Worm (Caenorhabditis elegans) whole organism, L2 larva: Measurements from ENCODE around the gene nep-5.
A peak's percentile ranks its signal among the peaks of the same experiment; 100 is the strongest.

ENCODE experiments used
- C34F6.9 ChIP-seq: fragments of 150-350 bp; optimal IDR thresholded peaks from 2 replicates; lab custom pipeline; 2014; ENCODE audit warnings: missing biosample characterization, missing genetic modification characterization
- Y55F3AM.14 ChIP-seq: fragments of 200-800 bp; sonication (Bioruptor generic); optimal IDR thresholded peaks from 2 replicates; lab custom pipeline; 2018; ENCODE audit warnings: mild to moderate bottlenecking, missing genetic modification characterization, missing compliant biosample characterization
- ZK546.5 ChIP-seq: sonication (generic microtip); optimal IDR thresholded peaks from 2 replicates; lab custom pipeline; 2017; ENCODE audit warnings: missing biosample characterization, missing genetic modification characterization
- alr-1 ChIP-seq: fragments of 150-350 bp; optimal IDR thresholded peaks from 2 replicates; lab custom pipeline; 2014; ENCODE audit warnings: missing biosample characterization, missing genetic modification characterization
- ama-1 ChIP-seq: fragments of 150-350 bp; optimal IDR thresholded peaks from 2 replicates; lab custom pipeline; 2018; ENCODE audit warnings: inconsistent platforms
- blmp-1 ChIP-seq: sonication (generic microtip); optimal IDR thresholded peaks from 2 replicates; lab custom pipeline; 2017; ENCODE audit warnings: missing genetic modification characterization, mild to moderate bottlenecking, missing compliant biosample characterization, antibody characterized with exemption, moderate library complexity; ENCODE audit not compliant: insufficient read depth
- ceh-16 ChIP-seq: fragments of 150-350 bp; optimal IDR thresholded peaks from 2 replicates; lab custom pipeline; 2014; ENCODE audit warnings: missing biosample characterization, missing genetic modification characterization
- crh-2 ChIP-seq: sonication (generic microtip); optimal IDR thresholded peaks from 2 replicates; lab custom pipeline; 2017; ENCODE audit warnings: missing biosample characterization, missing genetic modification characterization
- egl-27 ChIP-seq: sonication (generic microtip); optimal IDR thresholded peaks from 3 replicates; lab custom pipeline; 2017; ENCODE audit warnings: missing biosample characterization, missing genetic modification reagents, missing genetic modification characterization
- elt-3 ChIP-seq: sonication (generic microtip); optimal IDR thresholded peaks from 2 replicates; lab custom pipeline; 2017; ENCODE audit warnings: missing biosample characterization, missing genetic modification characterization
- fos-1 ChIP-seq: fragments of 150-350 bp; optimal IDR thresholded peaks from 2 replicates; lab custom pipeline; 2014; ENCODE audit warnings: missing biosample characterization, missing genetic modification characterization
- gmeb-1 ChIP-seq: fragments of 150-350 bp; optimal IDR thresholded peaks from 2 replicates; lab custom pipeline; 2014; ENCODE audit warnings: missing biosample characterization, missing genetic modification characterization
- lin-11 ChIP-seq: fragments of 150-350 bp; sonication (generic microtip); optimal IDR thresholded peaks from 2 replicates; lab custom pipeline; 2014; ENCODE audit warnings: missing biosample characterization, missing genetic modification characterization, inconsistent platforms, mixed read lengths
- lsy-2 ChIP-seq, 2 experiments: fragments of 150-350 bp in 1 of 2; sonication (generic microtip) in 1 of 2; optimal IDR thresholded peaks; 2 replicates each; lab custom pipeline; 2014 to 2017; ENCODE audit warnings: missing biosample characterization in 2 of 2, missing genetic modification characterization in 2 of 2
- mab-5 ChIP-seq: fragments of 150-350 bp; optimal IDR thresholded peaks from 2 replicates; lab custom pipeline; 2014; ENCODE audit warnings: missing biosample characterization, missing genetic modification characterization
- mbf-1 ChIP-seq: sonication (generic microtip); optimal IDR thresholded peaks from 2 replicates; lab custom pipeline; 2017; ENCODE audit warnings: missing biosample characterization, missing genetic modification characterization
- mdl-1 ChIP-seq, 2 experiments: fragments of 150-350 bp in 1 of 2; sonication (generic microtip) in 1 of 2; optimal IDR thresholded peaks; 2 replicates each; lab custom pipeline; 2017; ENCODE audit warnings: missing biosample characterization in 2 of 2, missing genetic modification characterization in 2 of 2
- nhr-10 ChIP-seq: sonication (generic microtip); optimal IDR thresholded peaks from 2 replicates; lab custom pipeline; 2017; ENCODE audit warnings: missing biosample characterization, missing genetic modification characterization
- nhr-11 ChIP-seq: fragments of 150-350 bp; optimal IDR thresholded peaks from 2 replicates; lab custom pipeline; 2014; ENCODE audit warnings: missing biosample characterization, missing genetic modification characterization
- nhr-129 ChIP-seq: fragments of 150-350 bp; optimal IDR thresholded peaks from 2 replicates; lab custom pipeline; 2014; ENCODE audit warnings: missing biosample characterization, missing genetic modification characterization
- nhr-21 ChIP-seq: fragments of 150-350 bp; optimal IDR thresholded peaks from 2 replicates; lab custom pipeline; 2014; ENCODE audit warnings: missing biosample characterization, missing genetic modification characterization
- nhr-23 ChIP-seq: fragments of 150-350 bp; optimal IDR thresholded peaks from 2 replicates; lab custom pipeline; 2014; ENCODE audit warnings: missing biosample characterization, missing genetic modification reagents, missing genetic modification characterization
- nhr-237 ChIP-seq: fragments of 150-350 bp; optimal IDR thresholded peaks from 2 replicates; lab custom pipeline; 2014; ENCODE audit warnings: missing biosample characterization, missing genetic modification characterization
- nhr-6 ChIP-seq: fragments of 150-350 bp; optimal IDR thresholded peaks from 2 replicates; lab custom pipeline; 2014; ENCODE audit warnings: missing biosample characterization, missing genetic modification characterization
- peb-1 ChIP-seq: fragments of 150-350 bp; optimal IDR thresholded peaks from 2 replicates; lab custom pipeline; 2014; ENCODE audit warnings: missing biosample characterization, missing genetic modification characterization
- sem-4 ChIP-seq: fragments of 150-350 bp; optimal IDR thresholded peaks from 2 replicates; lab custom pipeline; 2014; ENCODE audit warnings: missing biosample characterization, missing genetic modification reagents, missing genetic modification characterization
- skn-1 ChIP-seq: sonication (generic microtip); optimal IDR thresholded peaks from 2 replicates; lab custom pipeline; 2017; ENCODE audit warnings: missing biosample characterization, missing genetic modification characterization
- sma-9 ChIP-seq, 2 experiments: fragments of 150-350 bp in 1 of 2; sonication (generic microtip) in 1 of 2; optimal IDR thresholded peaks; 2 replicates each; lab custom pipeline; 2014 to 2016; ENCODE audit warnings: missing genetic modification characterization in 2 of 2, mild to moderate bottlenecking in 1 of 2, missing biosample characterization in 1 of 2, missing compliant biosample characterization in 1 of 2, missing genetic modification reagents in 1 of 2, moderate library complexity in 1 of 2
- snpc-4 ChIP-seq: fragments of 150-350 bp; optimal IDR thresholded peaks from 2 replicates; lab custom pipeline; 2014; ENCODE audit warnings: missing biosample characterization, missing genetic modification characterization
- unc-39 ChIP-seq: fragments of 150-350 bp; optimal IDR thresholded peaks from 2 replicates; lab custom pipeline; 2014; ENCODE audit warnings: missing biosample characterization, missing genetic modification characterization
- unc-55 ChIP-seq: fragments of 150-350 bp; sonication (generic microtip); optimal IDR thresholded peaks from 3 replicates; lab custom pipeline; 2014; ENCODE audit warnings: missing biosample characterization, missing genetic modification reagents, missing genetic modification characterization
- unc-62 ChIP-seq: fragments of 150-350 bp; optimal IDR thresholded peaks from 2 replicates; lab custom pipeline; 2014; ENCODE audit warnings: missing biosample characterization, missing genetic modification reagents, missing genetic modification characterization
- zag-1 ChIP-seq: fragments of 150-350 bp; optimal IDR thresholded peaks from 2 replicates; lab custom pipeline; 2014; ENCODE audit warnings: missing biosample characterization, missing genetic modification characterization
- ztf-11 ChIP-seq: sonication (generic microtip); optimal IDR thresholded peaks from 2 replicates; lab custom pipeline; 2017; ENCODE audit warnings: missing biosample characterization, missing genetic modification characterization
- ztf-4 ChIP-seq: fragments of 150-350 bp; optimal IDR thresholded peaks from 2 replicates; lab custom pipeline; 2014; ENCODE audit warnings: missing biosample characterization, missing genetic modification characterization

The nep-5 gene

DNA sequence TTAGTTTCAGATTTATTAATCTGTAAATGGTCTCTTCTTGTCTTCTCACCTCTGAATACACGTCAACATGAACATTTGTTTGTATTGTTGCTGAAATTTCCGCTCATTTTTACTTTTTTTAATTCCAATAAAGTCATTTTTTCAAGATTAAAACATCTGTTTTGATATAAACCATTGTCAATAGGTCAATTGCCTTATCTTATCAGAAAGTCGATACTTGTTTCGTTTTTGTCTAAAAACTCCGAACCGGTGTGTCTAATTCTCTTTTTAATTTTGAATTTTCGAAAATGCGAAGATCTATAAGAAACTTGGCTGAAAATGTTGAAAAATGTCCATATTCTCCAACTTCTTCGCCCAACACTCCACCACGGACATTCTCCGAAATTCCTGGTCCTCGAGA lies 15.8 kb downstream of the nep-5 start, which contains the start of gene cyp-44A1:
Gene cyp-44A1, plus strand, starts transcription at position 285 of the 400 bp plus-strand sequence.
- no peak for TF ChIP-seq ama-1
- TF ChIP-seq fos-1 (tag; lab: Kevin White, UChicago), result peak; percentile 2

DNA sequence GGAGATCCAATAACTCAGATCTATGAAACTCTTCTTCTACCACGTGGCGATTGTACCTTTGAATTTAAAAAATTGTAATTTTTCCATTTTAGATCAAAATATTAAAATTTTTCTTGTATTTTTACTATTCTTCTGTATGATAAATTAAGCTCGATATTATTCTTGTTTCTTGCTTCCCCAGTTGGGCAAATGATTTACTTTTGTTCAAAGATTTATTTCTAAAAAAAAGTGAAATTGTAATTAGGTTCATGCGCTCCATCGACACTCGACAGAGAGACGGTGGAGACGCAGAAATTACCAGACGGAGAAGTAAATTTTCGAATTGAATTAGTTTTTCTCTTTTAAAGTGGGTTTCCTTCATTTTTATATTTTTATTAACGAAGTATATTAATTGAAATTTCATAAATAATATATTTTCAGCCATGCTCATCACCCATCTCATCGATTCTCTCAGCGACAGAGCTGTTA lies 17.9 kb downstream of the nep-5 start, which contains the start of gene npp-24:
Gene npp-24, plus strand, starts transcription at position 51 of the 468 bp plus-strand sequence.
- no peak for TF ChIP-seq crh-2 (tag; lab: Kevin White, UChicago)
- peak; percentile 10 for TF ChIP-seq C34F6.9 (tag; lab: Kevin White, UChicago)
- peak; percentile 49 for TF ChIP-seq blmp-1
- no peak for TF ChIP-seq mbf-1 (tag; lab: Kevin White, UChicago)
- TF ChIP-seq lsy-2 (tag; optimal IDR thresholded peaks at IDR 0.05; lab: Kevin White, UChicago), result peak in 1 of 2 experiments; percentile 38
- TF ChIP-seq unc-55 (GFP tag; lab: Kevin White, UChicago), result peak; percentile 13

DNA sequence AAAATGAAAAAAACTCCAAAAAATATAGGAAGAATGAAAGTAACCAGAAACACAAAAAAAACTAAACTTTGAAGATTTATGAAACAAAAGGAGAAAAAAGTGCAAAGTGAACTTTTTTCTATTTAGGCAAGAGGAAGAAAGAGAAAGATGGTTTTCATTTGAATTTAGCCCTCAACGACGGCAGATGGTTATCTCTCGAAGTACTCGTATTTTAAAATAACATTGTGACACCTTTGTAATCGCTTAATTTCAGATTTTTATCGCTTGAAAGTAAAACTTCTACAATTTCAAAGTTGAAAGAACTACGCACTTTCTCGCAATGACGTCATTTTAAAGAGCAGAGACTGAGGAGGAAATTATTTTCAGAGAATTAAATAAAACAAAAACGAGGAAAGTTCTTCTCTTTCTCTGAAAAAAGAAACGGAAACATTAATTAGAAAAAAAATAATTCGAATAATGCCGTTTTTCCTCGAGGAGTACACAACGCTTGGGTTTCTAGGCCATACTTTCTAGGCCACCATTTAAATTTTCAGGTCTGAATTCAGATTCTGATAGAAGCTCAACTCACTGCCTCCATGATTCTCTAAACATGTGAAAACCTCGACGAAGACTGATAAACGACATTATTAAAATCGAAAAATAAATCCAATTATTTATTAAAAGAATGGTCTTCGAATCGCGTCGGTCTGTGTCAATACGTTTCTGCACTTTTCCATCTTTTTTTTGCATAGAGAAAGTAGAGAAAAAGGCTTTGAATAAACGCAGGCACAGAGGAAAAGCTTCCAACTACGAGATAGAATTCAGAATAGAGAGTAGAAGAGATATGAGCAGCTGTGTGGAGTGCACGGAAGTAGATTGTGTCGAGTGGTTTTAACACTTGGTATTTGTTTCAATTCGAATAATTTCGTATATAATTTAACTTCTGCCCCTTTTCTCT lies 23.7 kb downstream of the nep-5 start:
- no peak for TF ChIP-seq crh-2 (tag; lab: Kevin White, UChicago)
- TF ChIP-seq nhr-11, result no peak
- TF ChIP-seq ZK546.5 (tag; lab: Kevin White, UChicago), result no peak
- no peak for TF ChIP-seq unc-62 (GFP tag; lab: Kevin White, UChicago)
- peak; percentile 13 for TF ChIP-seq blmp-1
- no peak for TF ChIP-seq peb-1
- TF ChIP-seq unc-55 (GFP tag; lab: Kevin White, UChicago), result peak; percentile 44
- TF ChIP-seq nhr-21 (tag; lab: Kevin White, UChicago), result no peak
- no peak for TF ChIP-seq nhr-237 (tag; lab: Kevin White, UChicago)
- no peak for TF ChIP-seq mbf-1 (tag; lab: Kevin White, UChicago)
- TF ChIP-seq nhr-23, result no peak
- no peak for TF ChIP-seq sma-9 (GFP tag; optimal IDR thresholded peaks at IDR 0.05; lab: Kevin White, UChicago)
- no peak for TF ChIP-seq sma-9 (tag; optimal IDR thresholded peaks at IDR 0.05; lab: Kevin White, UChicago)
- TF ChIP-seq mab-5 (tag; lab: Kevin White, UChicago), result no peak
- TF ChIP-seq nhr-10 (tag; lab: Kevin White, UChicago), result no peak
- TF ChIP-seq sem-4 (tag; lab: Kevin White, UChicago), result no peak
- no peak for TF ChIP-seq fos-1 (tag; lab: Kevin White, UChicago)
- peak in 1 of 2 experiments; percentile 56 for TF ChIP-seq lsy-2 (tag; optimal IDR thresholded peaks at IDR 0.05; lab: Kevin White, UChicago)
- TF ChIP-seq skn-1 (tag; lab: Kevin White, UChicago), result no peak
- TF ChIP-seq mdl-1 (tag; optimal IDR thresholded peaks at IDR 0.05; lab: Kevin White, UChicago), result no peak
- no peak for TF ChIP-seq egl-27
- TF ChIP-seq snpc-4, result no peak
- no peak for TF ChIP-seq ztf-4 (tag; lab: Kevin White, UChicago)
- no peak for TF ChIP-seq alr-1 (tag; lab: Kevin White, UChicago)
- TF ChIP-seq ztf-11 (tag; lab: Kevin White, UChicago), result no peak
- TF ChIP-seq unc-39, result no peak
- peak; percentile 83 for TF ChIP-seq C34F6.9 (tag; lab: Kevin White, UChicago)
- TF ChIP-seq lin-11 (tag; lab: Kevin White, UChicago), result no peak
- no peak for TF ChIP-seq Y55F3AM.14 (GFP tag; lab: Kevin White, UChicago)
- no peak for TF ChIP-seq gmeb-1
- no peak for TF ChIP-seq zag-1
- TF ChIP-seq nhr-6 (tag; lab: Kevin White, UChicago), result no peak
- peak; percentile 44 for TF ChIP-seq nhr-129 (tag; lab: Kevin White, UChicago)
- TF ChIP-seq, all 48 proteins: peak for 5

DNA sequence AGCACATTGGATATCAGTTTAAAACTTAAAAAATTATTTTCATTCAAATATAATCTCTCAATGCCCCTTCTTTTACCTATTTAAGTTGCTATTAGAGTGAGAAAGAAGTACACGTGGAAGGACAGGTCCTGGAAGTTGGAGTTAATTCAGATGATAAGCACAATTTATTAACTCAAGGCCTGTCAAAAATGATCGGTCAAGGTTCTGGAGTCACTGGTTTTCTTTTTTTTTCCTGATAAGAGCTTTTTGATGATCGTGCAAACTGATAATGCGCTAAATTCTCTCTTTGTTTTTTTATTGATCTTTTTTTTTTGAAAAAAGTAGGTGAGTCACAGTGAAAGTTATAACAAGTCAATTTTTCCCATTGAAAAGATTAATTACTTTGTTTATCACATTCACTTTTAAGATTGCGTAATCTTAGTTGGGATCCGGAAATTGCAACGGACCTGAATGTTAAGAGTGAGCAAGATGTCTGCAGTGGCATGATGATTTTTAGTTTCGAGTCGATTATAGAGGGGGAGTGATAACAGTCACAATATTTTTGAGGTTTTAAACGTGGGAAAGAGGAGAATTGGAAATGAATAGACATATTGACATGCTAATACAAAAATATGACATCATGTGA lies 24.6 kb downstream of the nep-5 start:
- TF ChIP-seq nhr-23 (no peak), ceh-16 (tag; lab: Kevin White, UChicago) (no peak), sma-9 (GFP tag; optimal IDR thresholded peaks at IDR 0.05; lab: Kevin White, UChicago) (peak; percentile 36), sma-9 (tag; optimal IDR thresholded peaks at IDR 0.05; lab: Kevin White, UChicago) (no peak), gmeb-1 (peak; percentile 44), nhr-129 (tag; lab: Kevin White, UChicago) (no peak), mdl-1 (tag; optimal IDR thresholded peaks at IDR 0.05; lab: Kevin White, UChicago) (no peak), fos-1 (tag; lab: Kevin White, UChicago) (peak; percentile 91), unc-55 (GFP tag; lab: Kevin White, UChicago) (no peak), elt-3 (tag; lab: Kevin White, UChicago) (no peak)
- TF ChIP-seq, all 48 proteins: peak for 3
